Worm (Caenorhabditis elegans): ENCODE data around the gene hip-1.

- TF ChIP-seq mab-5 (tag; optimal IDR thresholded peaks at IDR 0.05) (no peak), pha-4 (tag; optimal IDR thresholded peaks at IDR 0.05) (no peak), ztf-11 (tag; optimal IDR thresholded peaks at IDR 0.05) (no peak), ces-1 (GFP tag; optimal IDR thresholded peaks at IDR 0.05) (no peak), zip-8 (tag; optimal IDR thresholded peaks at IDR 0.05) (no peak), tbx-8 (GFP tag; optimal IDR thresholded peaks at IDR 0.05) (no peak), snpc-4 (tag; optimal IDR thresholded peaks at IDR 0.05) (no peak), unc-62 (GFP tag; optimal IDR thresholded peaks at IDR 0.05) (no peak)
These were observed 26.2 kb upstream of the hip-1 start for ce11 chrIII:13648540-13648939.
